Worm (Caenorhabditis elegans): ENCODE results near the gene F11E6.10.

F11E6.10 gene

ce11 chrIV:17461222-17461707 lies 1.7 kb downstream of the F11E6.10 start, which contains the start of gene rif-1.1 (continued):
- TF ChIP-seq dox-1 (GFP tag; IDR thresholded peaks at IDR 0.05) = peak; percentile 84
- no peak for TF ChIP-seq F39B2.1 (GFP tag; IDR thresholded peaks at IDR 0.05)
- TF ChIP-seq F49E8.2 (tag; optimal IDR thresholded peaks at IDR 0.05; ENCODE audit: insufficient read depth) = peak; percentile 64
- TF ChIP-seq madf-3 (GFP tag; IDR thresholded peaks at IDR 0.05) = peak; percentile 87
- TF ChIP-seq F57C9.4 (tag; optimal IDR thresholded peaks at IDR 0.05) = no peak
- 0 out of 2 replicates have a peak, but pooled peaks have one; percentile 25 for TF ChIP-seq B0336.3 (GFP tag; IDR thresholded peaks at IDR 0.05)
- TF ChIP-seq F22D6.2 (tag; optimal IDR thresholded peaks at IDR 0.05) = no peak
- TF ChIP-seq D2030.7 (GFP tag; IDR thresholded peaks at IDR 0.05) = peak; percentile 96
- no peak for TF ChIP-seq fkh-3 (tag; optimal IDR thresholded peaks at IDR 0.05)
- no peak for TF ChIP-seq zim-3 (tag; optimal IDR thresholded peaks at IDR 0.05)
- no peak for TF ChIP-seq ets-4 (GFP tag; optimal IDR thresholded peaks at IDR 0.05)
- TF ChIP-seq dpl-1 (GFP tag; optimal IDR thresholded peaks at IDR 0.05) = peak; percentile 93
- peak; percentile 83 for TF ChIP-seq lsl-1 (GFP tag; optimal IDR thresholded peaks at IDR 0.05)
- peak; percentile 48; the same call in 1 of the 2 replicates for TF ChIP-seq rcor-1 (GFP tag; IDR thresholded peaks at IDR 0.05)
- 0 out of 2 replicates have a peak, but pooled peaks have one; percentile 61 for TF ChIP-seq Y53G8AR.9 (GFP tag; conservative IDR thresholded peaks at IDR 0.05)
- peak in 1 of 3 experiments; percentile 43 for TF ChIP-seq lin-35 (GFP tag; optimal IDR thresholded peaks at IDR 0.05)
- no peak for TF ChIP-seq tbx-9 (tag; optimal IDR thresholded peaks at IDR 0.05; ENCODE audit: borderline replicate concordance)
- no peak for TF ChIP-seq F37B4.10 (GFP tag; IDR thresholded peaks at IDR 0.05)
- TF ChIP-seq snpc-1.3 (tag; optimal IDR thresholded peaks at IDR 0.05; ENCODE audit: insufficient read depth) = peak; percentile 7
- no peak for TF ChIP-seq cebp-2 (GFP tag; IDR thresholded peaks at IDR 0.05)
- peak; percentile 1 for TF ChIP-seq nhr-80 (tag; optimal IDR thresholded peaks at IDR 0.05)
- peak; percentile 74 for TF ChIP-seq ekl-4 (GFP tag; IDR thresholded peaks at IDR 0.05)
- 0 out of 2 replicates have a peak, but pooled peaks have one; percentile 13 for TF ChIP-seq lir-1 (GFP tag; conservative IDR thresholded peaks at IDR 0.05)
- TF ChIP-seq athp-1 (tag; optimal IDR thresholded peaks at IDR 0.05) = no peak
- TF ChIP-seq unc-130 (GFP tag; optimal IDR thresholded peaks at IDR 0.05) = peak; percentile 56
- peak; percentile 75 for TF ChIP-seq pbrm-1 (GFP tag; IDR thresholded peaks at IDR 0.05)
- no peak for TF ChIP-seq Y56A3A.18 (GFP tag; IDR thresholded peaks at IDR 0.05)

ce11 chrIV:17453996-17454395 lies 9.0 kb downstream of the F11E6.10 start:
- no peak for TF ChIP-seq lsl-1 (GFP tag; optimal IDR thresholded peaks at IDR 0.05)
- no peak for TF ChIP-seq sea-2 (GFP tag; IDR thresholded peaks at IDR 0.05)
- TF ChIP-seq nhr-179 (tag; optimal IDR thresholded peaks at IDR 0.05) = no peak
- TF ChIP-seq mes-4 (tag; optimal IDR thresholded peaks at IDR 0.05) = no peak
- TF ChIP-seq madf-3 (GFP tag; IDR thresholded peaks at IDR 0.05) = no peak
- TF ChIP-seq Y95B8A.8 (GFP tag; IDR thresholded peaks at IDR 0.05) = no peak
- no peak for TF ChIP-seq lin-26 (GFP tag; IDR thresholded peaks at IDR 0.05)
- TF ChIP-seq zim-3 (tag; optimal IDR thresholded peaks at IDR 0.05) = no peak
- TF ChIP-seq rpc-1 (optimal IDR thresholded peaks at IDR 0.05) = no peak
- TF ChIP-seq rpc-1 (tag; optimal IDR thresholded peaks at IDR 0.05) = no peak
- TF ChIP-seq him-1 (tag; optimal IDR thresholded peaks at IDR 0.05) = no peak
- TF ChIP-seq ceh-79 (tag; optimal IDR thresholded peaks at IDR 0.05) = no peak
- no peak for TF ChIP-seq Y67H2A.10 (GFP tag; conservative IDR thresholded peaks at IDR 0.05)
- TF ChIP-seq snpc-3.4 (tag; optimal IDR thresholded peaks at IDR 0.05) = no peak
- no peak for TF ChIP-seq ztf-18 (tag; optimal IDR thresholded peaks at IDR 0.05)
- no peak for TF ChIP-seq Y53G8AR.9 (GFP tag; conservative IDR thresholded peaks at IDR 0.05)

All from whole organism, young adult.